Fruit fly (Drosophila melanogaster) whole organism, embryonic: ENCODE results near the gene Cp190.

ENCODE experiments used
- Asciz ChIP-seq: fragments of 200-800 bp; sonication (Bioruptor generic); optimal IDR thresholded peaks from 2 replicates; lab custom pipeline; 2017; ENCODE audit warnings: missing biosample characterization, mild to moderate bottlenecking, missing genetic modification characterization, missing genetic modification reagents
- Atf-2 ChIP-seq: fragments of 200-800 bp; sonication (Bioruptor generic); optimal IDR thresholded peaks from 2 replicates; lab custom pipeline; 2016; ENCODE audit warnings: missing biosample characterization, missing genetic modification characterization
- Atf6 ChIP-seq: fragments of 200-800 bp; sonication (Bioruptor generic); IDR thresholded peaks from 2 replicates; pipeline ENCODE4 v1.3.6; 2022; ENCODE audit warnings: missing biosample characterization, missing genetic modification characterization
- Blimp-1 ChIP-seq: fragments of 200-800 bp; sonication (Bioruptor generic); optimal IDR thresholded peaks from 3 replicates; lab custom pipeline; 2018; ENCODE audit warnings: missing biosample characterization, missing genetic modification characterization, mild to moderate bottlenecking, moderate library complexity, missing genetic modification reagents
- CG10267 ChIP-seq: fragments of 200-800 bp; sonication (Bioruptor generic); optimal IDR thresholded peaks from 2 replicates; lab custom pipeline; 2018; ENCODE audit warnings: missing biosample characterization, mild to moderate bottlenecking, missing genetic modification characterization, moderate library complexity
- CG10274 ChIP-seq: fragments of 200-800 bp; sonication (Bioruptor generic); optimal IDR thresholded peaks from 3 replicates; lab custom pipeline; 2017; ENCODE audit warnings: missing biosample characterization, mild to moderate bottlenecking, missing genetic modification characterization
- CG12219 ChIP-seq: fragments of 200-800 bp; sonication (Bioruptor generic); optimal IDR thresholded peaks from 3 replicates; lab custom pipeline; 2018; ENCODE audit warnings: missing biosample characterization, mild to moderate bottlenecking, missing genetic modification characterization
- CG13296 ChIP-seq: fragments of 200-800 bp; sonication (Bioruptor generic); optimal IDR thresholded peaks from 3 replicates; lab custom pipeline; 2018; ENCODE audit warnings: missing biosample characterization, mild to moderate bottlenecking, missing genetic modification characterization
- CG15269 ChIP-seq: fragments of 200-800 bp; sonication (Bioruptor generic); optimal IDR thresholded peaks from 2 replicates; lab custom pipeline; 2018; ENCODE audit warnings: missing biosample characterization, mild to moderate bottlenecking, missing genetic modification characterization, moderate library complexity
- CG17186 ChIP-seq: fragments of 200-800 bp; sonication (Bioruptor generic); optimal IDR thresholded peaks from 3 replicates; lab custom pipeline; 2017; ENCODE audit warnings: missing biosample characterization, missing genetic modification reagents, missing genetic modification characterization
- CG2129 ChIP-seq: fragments of 200-800 bp; sonication (Bioruptor generic); IDR thresholded peaks from 2 replicates; pipeline ENCODE4 v1.3.6; 2022; ENCODE audit warnings: missing biosample characterization, missing genetic modification characterization; ENCODE audit not compliant: partially characterized antibody
- CG2202 ChIP-seq: fragments of 200-800 bp; sonication (Bioruptor generic); optimal IDR thresholded peaks from 2 replicates; lab custom pipeline; 2018; ENCODE audit warnings: missing biosample characterization, mild to moderate bottlenecking, missing genetic modification characterization
- CG2712 ChIP-seq: fragments of 200-800 bp; optimal IDR thresholded peaks from 3 replicates; lab custom pipeline; 2019; ENCODE audit warnings: missing biosample characterization, mild to moderate bottlenecking, missing genetic modification characterization, moderate library complexity
- CG31441 ChIP-seq: fragments of 200-800 bp; sonication (Bioruptor generic); IDR thresholded peaks from 2 replicates; pipeline ENCODE4 v1.3.6; 2022; ENCODE audit warnings: missing biosample characterization, missing genetic modification characterization
- CG3407 ChIP-seq: fragments of 200-800 bp; sonication (Bioruptor generic); optimal IDR thresholded peaks from 2 replicates; lab custom pipeline; 2018; ENCODE audit warnings: missing biosample characterization, mild to moderate bottlenecking, missing genetic modification characterization
- CG4730 ChIP-seq: fragments of 200-800 bp; sonication (Bioruptor generic); IDR thresholded peaks from 2 replicates; pipeline ENCODE4 v1.3.6; 2022; ENCODE audit warnings: missing biosample characterization, missing genetic modification characterization
- CG5953 ChIP-seq: fragments of 200-800 bp; sonication (Bioruptor generic); IDR thresholded peaks from 2 replicates; pipeline ENCODE4 v1.3.6; 2022; ENCODE audit warnings: missing biosample characterization, missing genetic modification characterization
- CG7963 ChIP-seq: fragments of 200-800 bp; sonication (Bioruptor generic); IDR thresholded peaks from 3 replicates; pipeline ENCODE4 v1.3.6; 2022; ENCODE audit warnings: missing biosample characterization, missing genetic modification characterization; ENCODE audit not compliant: partially characterized antibody
- CG8944 ChIP-seq: fragments of 200-800 bp; sonication (Bioruptor generic); optimal IDR thresholded peaks from 3 replicates; lab custom pipeline; 2016; ENCODE audit warnings: missing biosample characterization, missing genetic modification characterization
- D19B ChIP-seq: fragments of 200-800 bp; sonication (Bioruptor generic); optimal IDR thresholded peaks from 2 replicates; lab custom pipeline; 2017; ENCODE audit warnings: missing biosample characterization, mild to moderate bottlenecking, missing genetic modification characterization
- Dad ChIP-seq: fragments of 200-800 bp; sonication (Bioruptor generic); optimal IDR thresholded peaks from 3 replicates; lab custom pipeline; 2016; ENCODE audit warnings: missing biosample characterization, missing genetic modification characterization
- Dp ChIP-seq: fragments of 200-800 bp; sonication (Bioruptor generic); optimal IDR thresholded peaks from 2 replicates; lab custom pipeline; 2018; ENCODE audit warnings: missing biosample characterization, mild to moderate bottlenecking, missing genetic modification characterization, moderate library complexity
- ERR ChIP-seq: fragments of 200-800 bp; sonication (Bioruptor generic); optimal IDR thresholded peaks from 2 replicates; lab custom pipeline; 2016; ENCODE audit warnings: missing biosample characterization, missing genetic modification characterization
- Eip74EF ChIP-seq, 2 experiments: fragments of 200-800 bp in 1 of 2; fragments of >200 bp in 1 of 2; sonication (Bioruptor generic) in 1 of 2; optimal IDR thresholded peaks; 2 replicates each; lab custom pipeline; 2017 to 2019; ENCODE audit warnings: missing biosample characterization in 2 of 2, missing genetic modification characterization in 2 of 2, mild to moderate bottlenecking in 1 of 2, moderate library complexity in 1 of 2
- HLH54F ChIP-seq: fragments of 200-800 bp; sonication (Bioruptor generic); optimal IDR thresholded peaks from 3 replicates; lab custom pipeline; 2016; ENCODE audit warnings: missing biosample characterization, missing genetic modification characterization
- HmgZ ChIP-seq: fragments of 200-800 bp; sonication (Bioruptor generic); optimal IDR thresholded peaks from 2 replicates; lab custom pipeline; 2018; ENCODE audit warnings: missing biosample characterization, mild to moderate bottlenecking, missing genetic modification characterization
- MBD-R2 ChIP-seq: fragments of 200-800 bp; sonication (Bioruptor generic); IDR thresholded peaks from 2 replicates; pipeline ENCODE4 v1.3.6; 2022; ENCODE audit warnings: missing biosample characterization, missing genetic modification characterization
- MESR4 ChIP-seq: fragments of 200-800 bp; sonication (Bioruptor generic); optimal IDR thresholded peaks from 2 replicates; lab custom pipeline; 2018; ENCODE audit warnings: missing biosample characterization, mild to moderate bottlenecking, missing genetic modification characterization, moderate library complexity
- NC2α ChIP-seq: fragments of 200-800 bp; sonication (Bioruptor generic); optimal IDR thresholded peaks from 2 replicates; lab custom pipeline; 2016; ENCODE audit warnings: missing biosample characterization, missing genetic modification characterization
- Tbp ChIP-seq: fragments of >200 bp; optimal IDR thresholded peaks from 2 replicates; lab custom pipeline; 2018; ENCODE audit warnings: missing biosample characterization, missing genetic modification characterization
- chif ChIP-seq, 2 experiments: fragments of 200-800 bp; sonication (Bioruptor generic); optimal IDR thresholded peaks; 3 replicates each; lab custom pipeline; 2016; ENCODE audit warnings: missing biosample characterization in 2 of 2, missing genetic modification characterization in 2 of 2
- dysf ChIP-seq: fragments of 200-800 bp; sonication (Bioruptor generic); IDR thresholded peaks from 3 replicates; pipeline ENCODE4 v1.3.6; 2022; ENCODE audit warnings: missing biosample characterization, missing genetic modification characterization
- eyg ChIP-seq: fragments of 200-800 bp; sonication (Bioruptor generic); optimal IDR thresholded peaks from 3 replicates; lab custom pipeline; 2016; ENCODE audit warnings: missing biosample characterization, missing genetic modification characterization
- fd3F ChIP-seq: fragments of 200-800 bp; sonication (Bioruptor generic); optimal IDR thresholded peaks from 2 replicates; lab custom pipeline; 2018; ENCODE audit warnings: missing biosample characterization, mild to moderate bottlenecking, missing genetic modification characterization, moderate library complexity
- klu ChIP-seq: fragments of 200-800 bp; sonication (Bioruptor generic); IDR thresholded peaks from 2 replicates; pipeline ENCODE4 v1.3.6; 2022; ENCODE audit warnings: missing biosample characterization, missing genetic modification characterization
- kni ChIP-seq: fragments of 200-800 bp; sonication (Bioruptor generic); optimal IDR thresholded peaks from 3 replicates; lab custom pipeline; 2017; ENCODE audit warnings: mild to moderate bottlenecking, missing biosample characterization, missing genetic modification reagents, missing genetic modification characterization
- pzg ChIP-seq: fragments of 200-800 bp; sonication (Bioruptor generic); optimal IDR thresholded peaks from 3 replicates; lab custom pipeline; 2018; ENCODE audit warnings: missing biosample characterization, mild to moderate bottlenecking, missing genetic modification characterization, moderate library complexity
- ranshi ChIP-seq: fragments of 200-800 bp; sonication (Bioruptor generic); IDR thresholded peaks from 2 replicates; pipeline ENCODE4 v1.3.6; 2022; ENCODE audit warnings: missing biosample characterization, missing genetic modification characterization
- ro ChIP-seq: fragments of 200-800 bp; sonication (Bioruptor generic); IDR thresholded peaks from 2 replicates; pipeline ENCODE4 v1.3.6; 2022; ENCODE audit warnings: missing biosample characterization, missing genetic modification characterization
- sc ChIP-seq, 3 experiments: fragments of >200 bp in 2 of 3; fragments of 200-800 bp in 1 of 3; sonication (Bioruptor generic) in 1 of 3; optimal IDR thresholded peaks; 2 replicates in 2 of 3; 3 replicates in 1 of 3; lab custom pipeline; 2017; ENCODE audit warnings: mild to moderate bottlenecking in 1 of 3, missing biosample characterization in 1 of 3, missing genetic modification characterization in 1 of 3, missing genetic modification reagents in 1 of 3
- scrt ChIP-seq: fragments of 200-800 bp; sonication (Bioruptor generic); optimal IDR thresholded peaks from 2 replicates; lab custom pipeline; 2018; ENCODE audit warnings: missing biosample characterization, mild to moderate bottlenecking, missing genetic modification characterization, moderate library complexity
- seq ChIP-seq: fragments of 200-800 bp; sonication (Bioruptor generic); IDR thresholded peaks from 2 replicates; pipeline ENCODE4 v1.3.6; 2022; ENCODE audit warnings: missing biosample characterization, missing genetic modification characterization
- sima ChIP-seq: fragments of 200-800 bp; sonication (Bioruptor generic); optimal IDR thresholded peaks from 2 replicates; lab custom pipeline; 2016; ENCODE audit warnings: missing biosample characterization, missing genetic modification characterization
- slp2 ChIP-seq: fragments of 200-800 bp; sonication (Bioruptor generic); optimal IDR thresholded peaks from 2 replicates; lab custom pipeline; 2016; ENCODE audit warnings: missing biosample characterization, missing genetic modification characterization
- stc ChIP-seq: fragments of 200-800 bp; sonication (Bioruptor generic); IDR thresholded peaks from 2 replicates; pipeline ENCODE4 v1.3.6; 2022; ENCODE audit warnings: missing biosample characterization, missing genetic modification characterization
- sug ChIP-seq: fragments of 200-800 bp; optimal IDR thresholded peaks from 2 replicates; lab custom pipeline; 2019; ENCODE audit warnings: missing biosample characterization, mild to moderate bottlenecking, missing genetic modification characterization, moderate library complexity
- trh ChIP-seq: fragments of 200-800 bp; sonication (Bioruptor generic); optimal IDR thresholded peaks from 2 replicates; lab custom pipeline; 2016; ENCODE audit warnings: missing biosample characterization, missing genetic modification characterization
- twi ChIP-seq: fragments of 200-800 bp; optimal IDR thresholded peaks from 2 replicates; lab custom pipeline; 2019; ENCODE audit warnings: missing biosample characterization, mild to moderate bottlenecking, missing genetic modification characterization, moderate library complexity
- zfh1 ChIP-seq: fragments of 200-800 bp; sonication (Bioruptor generic); IDR thresholded peaks from 3 replicates; pipeline ENCODE4 v1.3.6; 2022; ENCODE audit warnings: missing biosample characterization, missing genetic modification characterization

The Cp190 gene

DNA sequence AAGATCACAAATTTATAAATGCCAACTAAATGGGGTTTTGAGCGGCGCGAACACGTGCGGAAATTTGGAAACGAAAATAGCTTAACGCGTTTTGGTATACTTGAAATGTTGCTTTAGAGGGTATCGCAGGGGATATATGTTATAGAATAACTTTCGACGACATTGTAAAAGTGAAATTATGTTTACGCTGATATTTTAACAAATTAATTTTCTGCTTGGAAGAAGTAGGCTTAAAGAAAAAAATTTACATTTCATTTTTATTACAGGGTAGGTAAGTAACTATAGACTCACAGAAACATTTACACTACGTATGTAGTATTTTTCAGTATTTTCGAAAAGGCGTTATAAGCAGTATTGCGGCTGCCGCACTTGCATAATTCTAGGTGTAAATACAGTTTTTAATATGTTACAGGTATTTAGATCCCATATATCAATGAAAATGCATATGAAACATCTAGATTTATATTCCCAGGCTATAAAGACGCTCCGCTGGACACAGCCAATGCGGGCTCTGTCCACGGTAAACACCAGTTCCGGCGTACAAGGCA lies 45.6 kb downstream of the Cp190 start, which contains the start of the genes Art3 and mRpS10 (continued):
- no peak for TF ChIP-seq CG2129 (GFP tag; lab: Robert Waterston, UW)
- TF ChIP-seq CG12219 = peak; percentile 100
- TF ChIP-seq HmgZ (tag; lab: Kevin White, UChicago) = peak; percentile 100
- peak; percentile 98 for TF ChIP-seq ERR (GFP tag; lab: Kevin White, UChicago)
- peak; percentile 100 for TF ChIP-seq Atf-2
- peak; percentile 100 for TF ChIP-seq CG5953 (GFP tag; lab: Robert Waterston, UW)
- TF ChIP-seq HLH54F (GFP tag; lab: Kevin White, UChicago) = peak; percentile 100
- peak; percentile 100 for TF ChIP-seq zfh1
- TF ChIP-seq ranshi (GFP tag; lab: Robert Waterston, UW) = peak; percentile 100
- TF ChIP-seq Blimp-1 (GFP tag; lab: Kevin White, UChicago) = peak; percentile 99
- no peak for TF ChIP-seq sc (optimal IDR thresholded peaks at IDR 0.05; lab: Kevin White, UChicago)
- TF ChIP-seq sc (GFP tag; optimal IDR thresholded peaks at IDR 0.05; lab: Kevin White, UChicago) = peak; percentile 100
- peak; percentile 100 for TF ChIP-seq trh
- peak; percentile 100 for TF ChIP-seq CG15269 (tag; lab: Kevin White, UChicago)
- peak; percentile 100 for TF ChIP-seq eyg (GFP tag; lab: Kevin White, UChicago)
- TF ChIP-seq D19B = peak; percentile 100
- TF ChIP-seq MBD-R2 (GFP tag; lab: Robert Waterston, UW) = peak; percentile 100
- peak; percentile 100 for TF ChIP-seq chif (GFP tag; optimal IDR thresholded peaks at IDR 0.05; lab: Kevin White, UChicago)
- peak; percentile 100 for TF ChIP-seq sima
- TF ChIP-seq CG10274 (GFP tag; lab: Kevin White, UChicago) = peak; percentile 96
- peak; percentile 93 for TF ChIP-seq MESR4 (GFP tag; lab: Kevin White, UChicago)
- TF ChIP-seq pzg (GFP tag; lab: Kevin White, UChicago) = peak; percentile 76
- peak; percentile 99 for TF ChIP-seq CG3407
- TF ChIP-seq CG13296 (GFP tag; lab: Kevin White, UChicago) = peak; percentile 100
- peak; percentile 100 for TF ChIP-seq CG2202 (tag; lab: Kevin White, UChicago)
- TF ChIP-seq twi (tag; lab: Kevin White, UChicago) = peak; percentile 100
- TF ChIP-seq Eip74EF (GFP tag; optimal IDR thresholded peaks at IDR 0.05; lab: Kevin White, UChicago) = peak in 1 of 2 experiments; percentile 99
- TF ChIP-seq CG7963 = no peak
- no peak for TF ChIP-seq Tbp (GFP tag; lab: Kevin White, UChicago)
- TF ChIP-seq slp2 = peak; percentile 100
- peak; percentile 100 for TF ChIP-seq CG31441 (GFP tag; lab: Robert Waterston, UW)
- TF ChIP-seq Asciz = peak; percentile 100
- peak; percentile 100 for TF ChIP-seq dysf
- TF ChIP-seq scrt (GFP tag; lab: Kevin White, UChicago) = peak; percentile 99
- peak; percentile 100 for TF ChIP-seq CG2712 (tag; lab: Kevin White, UChicago)
- peak; percentile 68 for TF ChIP-seq Dp
- peak; percentile 100 for TF ChIP-seq ro (GFP tag; lab: Robert Waterston, UW)
- peak; percentile 100 for TF ChIP-seq fd3F (GFP tag; lab: Kevin White, UChicago)
- TF ChIP-seq CG17186 (GFP tag; lab: Kevin White, UChicago) = peak; percentile 98
- peak; percentile 100 for TF ChIP-seq Atf6
- peak; percentile 100 for TF ChIP-seq stc
- TF ChIP-seq NC2α (GFP tag; lab: Kevin White, UChicago) = peak; percentile 99
- peak; percentile 100 for TF ChIP-seq Dad
- peak; percentile 100 for TF ChIP-seq CG4730 (GFP tag; lab: Robert Waterston, UW)
- peak; percentile 99 for TF ChIP-seq kni (GFP tag; lab: Kevin White, UChicago)
- TF ChIP-seq sug = peak; percentile 100
- TF ChIP-seq CG10267 (tag; lab: Kevin White, UChicago) = peak; percentile 100
- peak; percentile 100 for TF ChIP-seq seq (GFP tag; lab: Robert Waterston, UW)
- peak; percentile 100 for TF ChIP-seq klu
- TF ChIP-seq CG8944 (GFP tag; lab: Kevin White, UChicago) = peak; percentile 100
